Fruit fly (Drosophila melanogaster) whole organism, embryonic: ENCODE measurements around the gene Dpm1.

Experiments
- CG17802 ChIP-seq: fragments of 200-800 bp; sonication (Bioruptor generic); optimal IDR thresholded peaks from 2 replicates; lab custom pipeline; 2018; ENCODE audit warnings: missing biosample characterization, mild to moderate bottlenecking, missing genetic modification characterization, moderate library complexity
- Dfd ChIP-seq, 2 experiments: fragments of >200 bp; optimal IDR thresholded peaks; 2 replicates each; lab custom pipeline; 2017; ENCODE audit warnings: missing biosample characterization in 2 of 2, missing genetic modification characterization in 2 of 2
- sima ChIP-seq: fragments of 200-800 bp; sonication (Bioruptor generic); optimal IDR thresholded peaks from 2 replicates; lab custom pipeline; 2016; ENCODE audit warnings: missing biosample characterization, missing genetic modification characterization
- tin ChIP-seq: fragments of 200-800 bp; sonication (Bioruptor generic); optimal IDR thresholded peaks from 3 replicates; lab custom pipeline; 2016; ENCODE audit warnings: missing biosample characterization, missing genetic modification characterization
- usp ChIP-seq: fragments of >200 bp; optimal IDR thresholded peaks from 2 replicates; lab custom pipeline; 2017; ENCODE audit warnings: missing biosample characterization, missing genetic modification characterization

- TF ChIP-seq usp (GFP tag; lab: Kevin White, UChicago) (no peak), Dfd (GFP tag; optimal IDR thresholded peaks at IDR 0.05; lab: Kevin White, UChicago) (no peak), CG17802 (tag; lab: Kevin White, UChicago) (no peak), tin (GFP tag; lab: Kevin White, UChicago) (no peak), sima (GFP tag; lab: Kevin White, UChicago) (no peak)
These were observed 48.9 kb upstream of the Dpm1 start for dm6 chr2L:19574959-19575625.
